Worm (Caenorhabditis elegans): ENCODE measurements around the gene ZK856.19.

The ZK856.19 gene

DNA sequence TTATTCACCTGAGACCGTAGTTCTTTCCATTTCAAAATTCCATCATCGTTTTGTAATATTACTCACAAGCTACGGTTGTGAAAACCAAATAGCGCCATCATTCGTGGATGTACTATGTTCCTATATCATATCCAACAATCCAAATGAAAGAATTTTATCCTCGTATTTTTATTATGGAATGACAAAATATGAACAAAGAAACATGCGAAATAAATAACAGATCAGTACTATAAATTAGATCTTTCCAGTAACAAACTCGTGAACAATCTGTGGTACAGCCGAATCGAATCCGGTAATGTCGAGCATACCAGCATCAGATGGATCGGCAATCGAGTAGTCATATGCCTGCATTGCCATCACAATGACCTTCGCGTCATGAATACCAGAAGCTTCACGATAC lies 48.0 kb upstream of the ZK856.19 start (continued):
- no peak for TF ChIP-seq mcd-1 (GFP tag; IDR thresholded peaks at IDR 0.05)
- no peak for TF ChIP-seq ama-1 (optimal IDR thresholded peaks at IDR 0.05)
- peak in 1 of 2 experiments; percentile 64 for TF ChIP-seq ama-1 (GFP tag; optimal IDR thresholded peaks at IDR 0.05)
- TF ChIP-seq ceh-40 (GFP tag; IDR thresholded peaks at IDR 0.05): no peak

DNA sequence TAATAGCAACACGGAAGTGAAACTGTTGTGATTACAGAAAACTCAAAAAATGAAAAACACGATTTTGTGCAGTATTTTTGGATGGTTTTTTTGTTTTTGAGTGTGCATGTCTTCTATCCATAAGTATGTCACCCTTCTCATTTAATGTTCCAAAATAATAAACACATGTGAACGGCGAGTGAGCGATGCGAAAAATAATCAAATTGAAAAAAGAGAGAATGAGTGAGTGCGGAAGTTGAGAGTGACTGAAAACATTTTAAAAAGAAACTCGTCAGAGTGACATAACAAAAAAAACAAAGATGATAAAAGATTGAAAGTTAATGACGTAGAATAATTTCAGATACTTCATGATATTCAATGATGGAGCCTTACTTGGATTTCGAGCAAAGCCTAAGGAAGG lies 44.8 kb upstream of the ZK856.19 start:
- TF ChIP-seq snpc-3.4 (tag; optimal IDR thresholded peaks at IDR 0.05) (no peak), unc-130 (GFP tag; optimal IDR thresholded peaks at IDR 0.05) (no peak), ceh-27 (GFP tag; optimal IDR thresholded peaks at IDR 0.05) (no peak), F33H1.4 (GFP tag; IDR thresholded peaks at IDR 0.05) (no peak), hlh-26 (GFP tag; conservative IDR thresholded peaks at IDR 0.05) (no peak), cebp-1 (GFP tag; IDR thresholded peaks at IDR 0.05) (no peak), cebp-1 (tag; optimal IDR thresholded peaks at IDR 0.05) (no peak), ceh-100 (GFP tag; IDR thresholded peaks at IDR 0.05) (no peak), T07F8.4 (tag; optimal IDR thresholded peaks at IDR 0.05) (no peak), C06A6.2 (GFP tag; conservative IDR thresholded peaks at IDR 0.05) (no peak), F22D6.2 (tag; optimal IDR thresholded peaks at IDR 0.05) (no peak), gei-17 (GFP tag; optimal IDR thresholded peaks at IDR 0.05) (no peak), dox-1 (GFP tag; IDR thresholded peaks at IDR 0.05) (no peak), die-1 (tag; optimal IDR thresholded peaks at IDR 0.05) (no peak), ztf-18 (tag; optimal IDR thresholded peaks at IDR 0.05) (no peak)

DNA sequence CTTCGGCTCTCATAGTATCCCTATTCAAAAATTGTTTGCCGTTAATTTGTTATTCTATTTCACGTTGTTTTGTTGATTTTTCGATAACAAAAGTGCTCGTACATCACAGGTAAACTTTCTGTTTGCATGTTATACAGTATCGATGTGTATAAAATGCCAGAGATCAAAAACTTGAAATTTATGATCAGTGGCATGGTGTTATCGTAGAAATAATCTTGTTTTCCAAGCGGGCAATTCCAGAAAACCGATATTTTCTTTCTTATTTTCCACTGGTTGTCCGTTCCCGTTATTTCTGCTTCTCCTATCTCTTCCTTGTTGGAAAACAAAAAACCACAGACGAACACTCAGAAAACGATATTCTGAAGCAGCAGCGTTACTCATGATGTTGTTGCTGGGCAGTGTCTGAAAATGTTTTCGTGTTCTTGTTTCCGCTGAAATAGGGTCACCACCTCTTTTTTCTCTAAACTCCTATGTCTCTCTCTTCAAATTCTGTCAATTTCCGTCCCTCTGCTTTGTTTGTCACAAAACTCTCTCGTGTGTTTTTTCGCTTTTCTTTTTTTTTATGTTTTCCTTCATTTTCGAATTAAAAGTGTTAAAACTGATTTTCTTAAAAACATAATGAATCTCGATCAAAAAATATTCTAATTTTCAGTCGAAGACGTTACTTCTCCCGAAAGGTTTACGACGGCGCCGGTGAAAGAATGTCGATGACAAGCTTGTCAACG lies 43.7 kb upstream of the ZK856.19 start, which contains the start of gene akt-1:
akt-1 (plus strand) TSS at position 651 of the 725 bp plus-strand sequence.
- no peak for TF ChIP-seq hsf-1 (GFP tag; IDR thresholded peaks at IDR 0.05)
- TF ChIP-seq rec-8 (tag; optimal IDR thresholded peaks at IDR 0.05): no peak
- no peak for TF ChIP-seq ceh-40 (GFP tag; IDR thresholded peaks at IDR 0.05)
- TF ChIP-seq ceh-58 (GFP tag; IDR thresholded peaks at IDR 0.05): no peak
- no peak for TF ChIP-seq lin-35 (GFP tag; optimal IDR thresholded peaks at IDR 0.05)
- TF ChIP-seq tbx-9 (tag; optimal IDR thresholded peaks at IDR 0.05; ENCODE audit: borderline replicate concordance): no peak
- no peak for TF ChIP-seq lin-54 (GFP tag; optimal IDR thresholded peaks at IDR 0.05)
- no peak for TF ChIP-seq madf-8 (GFP tag; conservative IDR thresholded peaks at IDR 0.05)
- TF ChIP-seq Y53G8AR.9 (GFP tag; conservative IDR thresholded peaks at IDR 0.05): 0 out of 2 replicates have a peak, but pooled peaks have one; percentile 40
- peak; percentile 44; the same call in 1 of the 2 replicates for TF ChIP-seq zfh-2 (GFP tag; conservative IDR thresholded peaks at IDR 0.05)
- TF ChIP-seq nfyb-1 (GFP tag; IDR thresholded peaks at IDR 0.05): 0 out of 2 replicates have a peak, but pooled peaks have one; percentile 9
- TF ChIP-seq zim-3 (tag; optimal IDR thresholded peaks at IDR 0.05): no peak

DNA sequence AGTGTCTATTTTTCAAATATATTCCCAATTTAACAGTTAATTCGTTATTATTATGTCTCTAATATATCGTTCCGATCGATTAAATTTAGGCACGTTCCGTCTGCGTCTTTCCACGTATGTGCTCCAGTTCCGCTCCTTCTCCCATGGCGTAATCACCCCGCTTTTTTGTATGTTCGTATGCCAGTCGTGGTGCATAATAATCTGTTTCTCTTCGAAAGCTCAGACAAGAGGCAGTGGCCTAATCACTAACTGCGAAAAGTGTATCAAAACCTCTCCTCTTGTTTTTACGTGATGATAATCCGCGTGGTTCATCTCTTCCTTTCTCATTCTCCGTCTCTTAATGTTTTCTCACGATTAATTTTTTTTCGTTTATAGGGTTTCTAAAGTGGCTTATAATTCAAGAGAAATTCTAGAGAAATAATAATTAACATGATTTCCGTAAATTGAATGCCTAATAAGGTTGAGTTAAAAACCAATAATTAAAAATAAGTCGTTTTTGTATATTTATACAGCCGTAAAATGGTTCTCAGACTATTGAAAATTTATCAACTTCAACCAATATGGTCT lies 43.0 kb upstream of the ZK856.19 start:
- TF ChIP-seq athp-1 (tag; optimal IDR thresholded peaks at IDR 0.05): no peak
- TF ChIP-seq madf-10 (tag; optimal IDR thresholded peaks at IDR 0.05): no peak
- TF ChIP-seq T26A5.8 (tag; optimal IDR thresholded peaks at IDR 0.05): no peak
- no peak for TF ChIP-seq bed-1 (GFP tag; IDR thresholded peaks at IDR 0.05)
- no peak for TF ChIP-seq B0035.1 (tag; optimal IDR thresholded peaks at IDR 0.05)
- no peak for TF ChIP-seq chd-7 (tag; optimal IDR thresholded peaks at IDR 0.05)
- TF ChIP-seq F23B12.7 (tag; optimal IDR thresholded peaks at IDR 0.05; ENCODE audit: insufficient read depth): no peak
- no peak for TF ChIP-seq mcd-1 (GFP tag; IDR thresholded peaks at IDR 0.05)
- TF ChIP-seq F39B2.1 (GFP tag; IDR thresholded peaks at IDR 0.05): no peak
- TF ChIP-seq F22D6.2 (tag; optimal IDR thresholded peaks at IDR 0.05): no peak
- TF ChIP-seq hrde-1 (tag; optimal IDR thresholded peaks at IDR 0.05; ENCODE audit: borderline replicate concordance): no peak
- TF ChIP-seq F10E7.11 (tag; optimal IDR thresholded peaks at IDR 0.05): no peak
- TF ChIP-seq madf-3 (GFP tag; IDR thresholded peaks at IDR 0.05): no peak
- TF ChIP-seq tbx-9 (tag; optimal IDR thresholded peaks at IDR 0.05; ENCODE audit: borderline replicate concordance): no peak
- no peak for TF ChIP-seq ztf-25 (GFP tag; IDR thresholded peaks at IDR 0.05)
- TF ChIP-seq zfh-2 (GFP tag; conservative IDR thresholded peaks at IDR 0.05): no peak
- TF ChIP-seq ztf-18 (tag; optimal IDR thresholded peaks at IDR 0.05): no peak
- TF ChIP-seq ztf-28 (GFP tag; IDR thresholded peaks at IDR 0.05): no peak

Measured in whole organism, young adult.